Fruit fly (Drosophila melanogaster): ENCODE data around the gene Mau2.

DNA sequence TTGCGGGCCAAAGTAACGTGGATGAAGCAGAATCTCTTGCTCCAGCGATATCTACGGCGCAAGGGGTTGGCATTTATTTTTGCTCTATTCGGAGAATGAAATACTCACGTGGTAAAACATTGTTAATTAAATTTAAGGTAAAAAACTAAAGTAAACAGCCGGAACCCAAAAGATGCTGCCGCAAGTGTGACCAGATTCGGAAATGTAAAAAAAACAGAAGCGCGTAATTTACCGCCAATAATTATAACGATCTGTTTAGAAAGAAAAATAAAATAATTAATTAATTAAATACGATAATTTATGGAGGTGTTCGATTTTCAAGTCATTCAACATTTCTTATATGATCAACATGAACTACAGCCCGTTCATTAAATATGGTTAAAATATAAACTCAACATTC, 14.0 kb downstream of the Mau2 start, which contains the start of gene Polr2G:
- TF ChIP-seq h (optimal IDR thresholded peaks at IDR 0.05) = no peak
- TF ChIP-seq psq (optimal IDR thresholded peaks at IDR 0.05) = no peak
- TF ChIP-seq Sin3A (optimal IDR thresholded peaks at IDR 0.05) = no peak
- no peak for TF ChIP-seq insv (optimal IDR thresholded peaks at IDR 0.05)

Data from Kc167 (cell line).